Fruit fly (Drosophila melanogaster) whole organism, prepupa: ENCODE measurements around the gene CG31898.

Source experiments
- Blimp-1 ChIP-seq: fragments of 200-800 bp; sonication (Bioruptor generic); optimal IDR thresholded peaks from 3 replicates; lab custom pipeline; 2017; ENCODE audit warnings: missing biosample characterization, missing genetic modification characterization, mild to moderate bottlenecking, moderate library complexity, missing genetic modification reagents
- CG10631 ChIP-seq: fragments of 200-800 bp; sonication (Bioruptor generic); optimal IDR thresholded peaks from 2 replicates; lab custom pipeline; 2016; ENCODE audit warnings: missing biosample characterization, missing genetic modification characterization
- CG11294 ChIP-seq: fragments of 200-800 bp; sonication (Bioruptor generic); IDR thresholded peaks from 2 replicates; pipeline ENCODE4 v1.3.6; 2022; ENCODE audit warnings: missing biosample characterization, missing genetic modification characterization
- CG11762 ChIP-seq: fragments of 200-800 bp; sonication (Bioruptor generic); optimal IDR thresholded peaks from 3 replicates; lab custom pipeline; 2016; ENCODE audit warnings: missing biosample characterization, missing genetic modification characterization; ENCODE audit not compliant: insufficient read depth
- CG11902 ChIP-seq: fragments of 200-800 bp; sonication (Bioruptor generic); optimal IDR thresholded peaks from 3 replicates; lab custom pipeline; 2016; ENCODE audit warnings: missing biosample characterization, missing genetic modification characterization
- CG15336 ChIP-seq: fragments of 200-800 bp; sonication (Bioruptor generic); IDR thresholded peaks from 2 replicates; pipeline ENCODE4 v1.3.6; 2022; ENCODE audit warnings: missing biosample characterization, missing genetic modification characterization
- CG1621 ChIP-seq: fragments of 200-800 bp; sonication (Bioruptor generic); optimal IDR thresholded peaks from 3 replicates; lab custom pipeline; 2018; ENCODE audit warnings: missing biosample characterization, mild to moderate bottlenecking, missing genetic modification characterization
- CG16779 ChIP-seq: fragments of 200-800 bp; sonication (Bioruptor generic); optimal IDR thresholded peaks from 3 replicates; lab custom pipeline; 2017; ENCODE audit warnings: missing biosample characterization, mild to moderate bottlenecking, missing genetic modification characterization
- CG3032 ChIP-seq: fragments of 200-800 bp; optimal IDR thresholded peaks from 2 replicates; lab custom pipeline; 2019; ENCODE audit warnings: missing biosample characterization, mild to moderate bottlenecking, missing genetic modification characterization, moderate library complexity
- CG31627 ChIP-seq: fragments of 200-800 bp; sonication (Bioruptor generic); optimal IDR thresholded peaks from 3 replicates; lab custom pipeline; 2016; ENCODE audit warnings: missing biosample characterization, missing genetic modification characterization
- CG34406 ChIP-seq: fragments of 200-800 bp; sonication (Bioruptor generic); optimal IDR thresholded peaks from 3 replicates; lab custom pipeline; 2016; ENCODE audit warnings: missing biosample characterization, missing genetic modification characterization
- CG3919 ChIP-seq: fragments of 200-800 bp; sonication (Bioruptor generic); optimal IDR thresholded peaks from 3 replicates; lab custom pipeline; 2016; ENCODE audit warnings: missing biosample characterization, missing genetic modification characterization
- CG4318 ChIP-seq: fragments of 200-800 bp; sonication (Bioruptor generic); optimal IDR thresholded peaks from 3 replicates; lab custom pipeline; 2017; ENCODE audit warnings: missing biosample characterization, mild to moderate bottlenecking, missing genetic modification characterization
- CG6163 ChIP-seq: fragments of 200-800 bp; sonication (Bioruptor generic); IDR thresholded peaks from 3 replicates; pipeline ENCODE4 v1.3.6; 2022; ENCODE audit warnings: missing biosample characterization, missing genetic modification characterization
- CG6276 ChIP-seq: fragments of 200-800 bp; sonication (Bioruptor generic); optimal IDR thresholded peaks from 2 replicates; lab custom pipeline; 2017; ENCODE audit warnings: missing biosample characterization, mild to moderate bottlenecking, missing genetic modification characterization
- CG6792 ChIP-seq: fragments of 200-800 bp; sonication (Bioruptor generic); optimal IDR thresholded peaks from 3 replicates; lab custom pipeline; 2016; ENCODE audit warnings: missing biosample characterization, missing genetic modification characterization
- CG6808 ChIP-seq: fragments of 200-800 bp; sonication (Bioruptor generic); optimal IDR thresholded peaks from 3 replicates; lab custom pipeline; 2017; ENCODE audit warnings: missing biosample characterization, missing genetic modification characterization, mild to moderate bottlenecking, moderate library complexity, missing genetic modification reagents
- CG7368 ChIP-seq: fragments of 200-800 bp; sonication (Bioruptor generic); optimal IDR thresholded peaks from 3 replicates; lab custom pipeline; 2016; ENCODE audit warnings: missing biosample characterization, missing genetic modification characterization
- CG8119 ChIP-seq: fragments of 200-800 bp; sonication (Bioruptor generic); IDR thresholded peaks from 3 replicates; pipeline ENCODE4 v1.3.6; 2022; ENCODE audit warnings: missing biosample characterization, missing genetic modification characterization
- CG8319 ChIP-seq: fragments of 200-800 bp; sonication (Bioruptor generic); optimal IDR thresholded peaks from 3 replicates; lab custom pipeline; 2016; ENCODE audit warnings: missing biosample characterization, missing genetic modification characterization
- CG8632 ChIP-seq: fragments of 200-800 bp; sonication (Bioruptor generic); optimal IDR thresholded peaks from 3 replicates; lab custom pipeline; 2016; ENCODE audit warnings: missing biosample characterization, missing genetic modification characterization
- Eip75B ChIP-seq: fragments of 200-800 bp; sonication (Bioruptor generic); optimal IDR thresholded peaks from 3 replicates; lab custom pipeline; 2016; ENCODE audit warnings: missing biosample characterization, missing genetic modification characterization
- Eip78C ChIP-seq: fragments of 200-800 bp; sonication (Bioruptor generic); peaks from one replicate; lab custom pipeline; 2016; ENCODE audit warnings: missing biosample characterization, missing genetic modification characterization
- Eip93F ChIP-seq: fragments of 200-800 bp; sonication (Bioruptor generic); optimal IDR thresholded peaks from 2 replicates; lab custom pipeline; 2016; ENCODE audit warnings: missing biosample characterization, mild to moderate bottlenecking, missing genetic modification characterization
- Ets21C ChIP-seq: fragments of 200-800 bp; sonication (Bioruptor generic); optimal IDR thresholded peaks from 3 replicates; lab custom pipeline; 2016; ENCODE audit warnings: missing biosample characterization, missing genetic modification characterization
- Ets96B ChIP-seq: fragments of 200-800 bp; optimal IDR thresholded peaks from 2 replicates; lab custom pipeline; 2019; ENCODE audit warnings: missing biosample characterization, mild to moderate bottlenecking, missing genetic modification characterization, moderate library complexity
- Gug ChIP-seq: fragments of 200-800 bp; sonication (Bioruptor generic); IDR thresholded peaks from 2 replicates; pipeline ENCODE4 v1.3.6; 2022; ENCODE audit warnings: missing biosample characterization, missing genetic modification characterization
- Hr39 ChIP-seq: fragments of 200-800 bp; sonication (Bioruptor generic); optimal IDR thresholded peaks from 2 replicates; lab custom pipeline; 2016; ENCODE audit warnings: missing biosample characterization, missing genetic modification characterization
- Hr4 ChIP-seq: fragments of 200-800 bp; sonication (Bioruptor generic); optimal IDR thresholded peaks from 3 replicates; lab custom pipeline; 2016; ENCODE audit warnings: missing biosample characterization, missing genetic modification characterization
- Lpt ChIP-seq: fragments of 200-800 bp; sonication (Bioruptor generic); optimal IDR thresholded peaks from 3 replicates; lab custom pipeline; 2016; ENCODE audit warnings: missing biosample characterization, missing genetic modification characterization
- Met ChIP-seq: fragments of 200-800 bp; sonication (Bioruptor generic); optimal IDR thresholded peaks from 3 replicates; lab custom pipeline; 2016; ENCODE audit warnings: missing biosample characterization, missing genetic modification characterization
- Smox ChIP-seq: fragments of 200-800 bp; sonication (Bioruptor generic); optimal IDR thresholded peaks from 3 replicates; lab custom pipeline; 2016; ENCODE audit warnings: missing biosample characterization, missing genetic modification characterization
- Sox102F ChIP-seq: fragments of 200-800 bp; sonication (Bioruptor generic); optimal IDR thresholded peaks from 2 replicates; lab custom pipeline; 2016; ENCODE audit warnings: missing biosample characterization, mild to moderate bottlenecking, missing genetic modification characterization
- Sox15 ChIP-seq: fragments of 200-800 bp; sonication (Bioruptor generic); optimal IDR thresholded peaks from 3 replicates; lab custom pipeline; 2016; ENCODE audit warnings: missing biosample characterization, missing genetic modification characterization
- achi ChIP-seq: fragments of 200-800 bp; sonication (Bioruptor generic); optimal IDR thresholded peaks from 3 replicates; lab custom pipeline; 2016; ENCODE audit warnings: missing biosample characterization, missing genetic modification characterization
- acj6 ChIP-seq: fragments of 200-800 bp; sonication (Bioruptor generic); optimal IDR thresholded peaks from 3 replicates; lab custom pipeline; 2016; ENCODE audit warnings: missing biosample characterization, missing genetic modification characterization
- cyc ChIP-seq: fragments of 200-800 bp; sonication (Bioruptor generic); optimal IDR thresholded peaks from 3 replicates; lab custom pipeline; 2016; ENCODE audit warnings: missing biosample characterization, missing genetic modification characterization
- dsx ChIP-seq: fragments of 200-800 bp; optimal IDR thresholded peaks from 3 replicates; lab custom pipeline; 2019; ENCODE audit warnings: missing biosample characterization, mild to moderate bottlenecking, missing genetic modification characterization, moderate library complexity; ENCODE audit not compliant: poor library complexity, severe bottlenecking
- esn ChIP-seq: fragments of 200-800 bp; sonication (Bioruptor generic); optimal IDR thresholded peaks from 2 replicates; lab custom pipeline; 2016; ENCODE audit warnings: missing biosample characterization, mild to moderate bottlenecking, missing genetic modification characterization, moderate library complexity
- fd59A ChIP-seq: fragments of 200-800 bp; sonication (Bioruptor generic); optimal IDR thresholded peaks from 2 replicates; lab custom pipeline; 2017; ENCODE audit warnings: missing biosample characterization, mild to moderate bottlenecking, missing genetic modification characterization, missing genetic modification reagents
- fkh ChIP-seq: fragments of 200-800 bp; sonication (Bioruptor generic); optimal IDR thresholded peaks from 3 replicates; lab custom pipeline; 2017; ENCODE audit warnings: missing biosample characterization, mild to moderate bottlenecking, missing genetic modification characterization, moderate library complexity
- lz ChIP-seq: fragments of 200-800 bp; sonication (Bioruptor generic); optimal IDR thresholded peaks from 3 replicates; lab custom pipeline; 2016; ENCODE audit warnings: missing biosample characterization, missing genetic modification characterization
- net ChIP-seq: fragments of 200-800 bp; sonication (Bioruptor generic); optimal IDR thresholded peaks from 3 replicates; lab custom pipeline; 2016; ENCODE audit warnings: missing biosample characterization, missing genetic modification characterization
- pdm3 ChIP-seq: fragments of 200-800 bp; sonication (Bioruptor generic); optimal IDR thresholded peaks from 3 replicates; lab custom pipeline; 2016; ENCODE audit warnings: missing biosample characterization, missing genetic modification characterization
- salr ChIP-seq, 2 experiments: fragments of 200-800 bp; sonication (Bioruptor generic); optimal IDR thresholded peaks; 3 replicates each; lab custom pipeline; 2016 to 2018; ENCODE audit warnings: missing biosample characterization in 2 of 2, missing genetic modification characterization in 2 of 2, mild to moderate bottlenecking in 1 of 2
- ss ChIP-seq, 2 experiments: fragments of 200-800 bp; sonication (Bioruptor generic); optimal IDR thresholded peaks; 2 replicates in 1 of 2; 3 replicates in 1 of 2; lab custom pipeline; 2017 to 2018; ENCODE audit warnings: mild to moderate bottlenecking in 2 of 2, missing biosample characterization in 2 of 2, missing genetic modification characterization in 2 of 2, moderate library complexity in 1 of 2
- svp ChIP-seq: fragments of 200-800 bp; sonication (Bioruptor generic); peaks from one replicate; lab custom pipeline; 2016; ENCODE audit warnings: missing biosample characterization, missing genetic modification characterization
- topi ChIP-seq: fragments of 200-800 bp; sonication (Bioruptor generic); optimal IDR thresholded peaks from 3 replicates; lab custom pipeline; 2016; ENCODE audit warnings: missing biosample characterization, missing genetic modification characterization
- vri ChIP-seq: fragments of 200-800 bp; sonication (Bioruptor generic); optimal IDR thresholded peaks from 3 replicates; lab custom pipeline; 2016; ENCODE audit warnings: missing biosample characterization, mild to moderate bottlenecking, missing genetic modification characterization

CG31898 gene

dm6 chr2L:8414887-8415883 is 15.0 kb downstream of the CG31898 start, which contains the start of the genes CG13398 and Akap200:
CG13398 (minus strand) TSS chr2L:8415256.
Akap200 (plus strand) TSS chr2L:8415690.
- peak; percentile 48 for TF ChIP-seq Hr4 (GFP tag; lab: Kevin White, UChicago)
- peak; percentile 48 for TF ChIP-seq CG3032
- TF ChIP-seq Eip75B (GFP tag; lab: Kevin White, UChicago), result peak; percentile 30
- peak; percentile 68; the same call in 1 of the 3 replicates for TF ChIP-seq CG6163 (GFP tag; lab: Robert Waterston, UW)
- peak; percentile 39 for TF ChIP-seq CG6808 (GFP tag; lab: Kevin White, UChicago)
- peak; percentile 27 for TF ChIP-seq cyc (GFP tag; lab: Kevin White, UChicago)
- TF ChIP-seq Sox102F (GFP tag; lab: Kevin White, UChicago), result peak; percentile 35
- no peak for TF ChIP-seq CG4318
- no peak for TF ChIP-seq Gug (GFP tag; lab: Robert Waterston, UW)
- no peak for TF ChIP-seq fd59A (GFP tag; lab: Kevin White, UChicago)
- TF ChIP-seq CG8119 (GFP tag; lab: Robert Waterston, UW), result peak; percentile 55; the same call in 1 of the 3 replicates
- TF ChIP-seq CG6792, result peak; percentile 7
- no peak for TF ChIP-seq Sox15 (GFP tag; lab: Kevin White, UChicago)
- TF ChIP-seq Eip93F (GFP tag; lab: Kevin White, UChicago), result no peak
- TF ChIP-seq CG8319 (GFP tag; lab: Kevin White, UChicago), result no peak
- TF ChIP-seq fkh (GFP tag; lab: Kevin White, UChicago), result peak; percentile 78
- TF ChIP-seq Smox, result no peak
- peak; percentile 71 for TF ChIP-seq esn (GFP tag; lab: Kevin White, UChicago)
- TF ChIP-seq CG6276 (GFP tag; lab: Kevin White, UChicago), result no peak
- peak; percentile 12 for TF ChIP-seq Ets21C
- peak; percentile 76 for TF ChIP-seq Eip78C (GFP tag; lab: Kevin White, UChicago)
- peak; percentile 6 to 45 for TF ChIP-seq ss (GFP tag; optimal IDR thresholded peaks at IDR 0.05; lab: Kevin White, UChicago)
- TF ChIP-seq svp (GFP tag; lab: Kevin White, UChicago), result peak; percentile 84
- no peak for TF ChIP-seq pdm3
- TF ChIP-seq Blimp-1 (GFP tag; lab: Kevin White, UChicago), result no peak
- peak; percentile 22 for TF ChIP-seq lz (GFP tag; lab: Kevin White, UChicago)
- no peak; the same call in 1 of the 2 replicates for TF ChIP-seq CG11294 (GFP tag; lab: Robert Waterston, UW)
- no peak; the same call in 1 of the 2 replicates for TF ChIP-seq CG15336 (GFP tag; lab: Robert Waterston, UW)
- peak; percentile 24 for TF ChIP-seq topi (GFP tag; lab: Kevin White, UChicago)
- peak; percentile 64 for TF ChIP-seq CG10631
- no peak for TF ChIP-seq salr (GFP tag; optimal IDR thresholded peaks at IDR 0.05; lab: Kevin White, UChicago)
- TF ChIP-seq CG11902 (GFP tag; lab: Kevin White, UChicago), result no peak
- peak; percentile 47 for TF ChIP-seq CG31627 (GFP tag; lab: Kevin White, UChicago)
- peak; percentile 46 for TF ChIP-seq net (GFP tag; lab: Kevin White, UChicago)
- peak; percentile 58 for TF ChIP-seq vri (GFP tag; lab: Kevin White, UChicago)
- TF ChIP-seq acj6 (GFP tag; lab: Kevin White, UChicago), result no peak
- peak; percentile 25 for TF ChIP-seq Ets96B
- TF ChIP-seq dsx (GFP tag; lab: Kevin White, UChicago), result peak; percentile 2
- TF ChIP-seq CG1621 (tag; lab: Kevin White, UChicago), result no peak
- TF ChIP-seq CG7368, result peak; percentile 25
- no peak for TF ChIP-seq Lpt (GFP tag; lab: Kevin White, UChicago)
- TF ChIP-seq CG3919 (GFP tag; lab: Kevin White, UChicago), result peak; percentile 18
- no peak for TF ChIP-seq CG16779 (tag; lab: Kevin White, UChicago)
- TF ChIP-seq CG8632 (GFP tag; lab: Kevin White, UChicago), result peak; percentile 34
- TF ChIP-seq CG34406 (GFP tag; lab: Kevin White, UChicago), result peak; percentile 53
- TF ChIP-seq Met (GFP tag; lab: Kevin White, UChicago), result peak; percentile 38
- TF ChIP-seq CG11762, result no peak
- peak; percentile 52 for TF ChIP-seq achi (GFP tag; lab: Kevin White, UChicago)
- no peak for TF ChIP-seq Hr39 (GFP tag; lab: Kevin White, UChicago)
